Fruit fly (Drosophila melanogaster): ENCODE measurements around the gene CG5787.

DNA sequence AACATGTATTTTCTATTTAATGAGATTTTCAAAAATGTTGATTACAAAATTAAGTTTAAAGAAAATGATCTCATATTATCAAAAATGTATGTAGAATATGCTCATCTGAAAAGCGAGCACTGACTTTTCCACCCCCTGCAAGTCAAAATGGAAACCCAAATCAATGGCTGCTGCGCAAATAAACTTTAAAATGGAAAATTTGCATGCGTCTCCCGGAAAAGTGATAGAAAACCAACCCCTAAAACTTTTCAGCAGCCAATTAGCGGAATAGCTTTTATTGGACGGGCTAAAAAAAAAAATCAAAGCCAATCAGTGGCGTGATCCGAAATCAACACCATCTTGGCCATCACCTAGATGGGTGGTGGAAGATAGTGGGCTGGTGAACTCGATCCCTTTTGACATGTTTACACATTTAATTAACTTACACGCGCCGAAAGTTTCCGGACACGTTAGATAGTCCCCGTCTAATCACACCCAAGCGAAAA, 23.4 kb downstream of the CG5787 start:
- TF ChIP-seq HHEX (GFP tag; optimal IDR thresholded peaks at IDR 0.05) (no peak), CG18619 (GFP tag; optimal IDR thresholded peaks at IDR 0.05) (no peak), psq (GFP tag; optimal IDR thresholded peaks at IDR 0.05) (no peak), CG10209 (GFP tag; optimal IDR thresholded peaks at IDR 0.05) (no peak), yki (optimal IDR thresholded peaks at IDR 0.05) (no peak), nerfin-2 (GFP tag; IDR thresholded peaks at IDR 0.05; ENCODE audit: partially characterized antibody) (no peak), CG5953 (GFP tag; IDR thresholded peaks at IDR 0.05) (no peak), CG3995 (GFP tag; optimal IDR thresholded peaks at IDR 0.05) (no peak), fd3F (GFP tag; optimal IDR thresholded peaks at IDR 0.05) (no peak), croc (GFP tag; conservative IDR thresholded peaks at IDR 0.05) (no peak), sc (optimal IDR thresholded peaks at IDR 0.05) (no peak), sc (GFP tag; optimal IDR thresholded peaks at IDR 0.05) (no peak), tgo (GFP tag; IDR thresholded peaks at IDR 0.05) (no peak)

All from whole organism, embryonic.